Worm (Caenorhabditis elegans): Measurements from ENCODE around the gene W03F9.1.

Gene W03F9.1

DNA sequence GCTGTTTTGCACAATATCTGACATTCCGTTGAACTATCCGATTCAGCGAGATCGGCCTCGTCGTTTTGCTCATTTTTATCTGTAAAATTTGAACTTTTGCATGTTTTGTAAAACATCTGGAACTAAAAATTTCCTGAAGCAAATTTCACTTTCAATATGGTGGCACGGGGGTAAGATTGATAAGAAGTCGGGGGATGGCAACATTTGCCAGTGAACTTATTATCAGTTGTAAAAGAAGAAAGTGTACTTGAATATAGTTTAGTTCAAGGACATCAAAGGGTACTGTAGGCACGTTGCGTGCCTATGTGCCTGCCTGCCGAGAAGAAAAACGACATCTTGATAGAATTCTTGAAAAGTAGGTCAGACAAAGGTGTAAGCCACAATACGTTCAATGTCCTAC is 24.8 kb upstream of the W03F9.1 start, which contains the start of gene W03F9.4:
Gene W03F9.4, minus strand, starts transcription at position 79 of the 400 bp plus-strand sequence.
- TF ChIP-seq zip-5 (tag; optimal IDR thresholded peaks at IDR 0.05) (no peak), lin-11 (tag; optimal IDR thresholded peaks at IDR 0.05) (no peak), npax-4 (tag; optimal IDR thresholded peaks at IDR 0.05) (no peak), ref-2 (tag; optimal IDR thresholded peaks at IDR 0.05) (no peak), pros-1 (tag; optimal IDR thresholded peaks at IDR 0.05) (no peak), ceh-2 (tag; optimal IDR thresholded peaks at IDR 0.05) (no peak), madf-2 (tag; optimal IDR thresholded peaks at IDR 0.05) (no peak), nfya-1 (tag; optimal IDR thresholded peaks at IDR 0.05) (no peak)

DNA sequence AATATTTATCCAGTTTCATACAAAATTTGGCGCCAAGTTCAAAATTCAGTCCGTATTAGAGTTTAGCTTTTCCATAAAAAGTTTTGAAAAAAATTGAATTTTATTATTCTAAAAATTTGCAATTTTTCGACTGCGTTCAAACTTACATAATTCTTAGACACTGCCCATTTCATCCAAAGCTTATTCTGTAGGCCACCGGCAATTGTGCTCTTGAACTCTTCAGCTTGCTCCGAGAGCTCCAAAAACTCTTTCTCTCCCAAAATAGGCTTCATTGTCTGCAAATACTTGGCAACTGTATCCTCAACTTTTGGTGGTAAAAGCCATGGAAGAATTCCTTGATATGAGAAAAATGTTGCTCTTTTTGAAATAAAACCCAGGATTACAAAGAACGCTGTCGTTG is 23.5 kb upstream of the W03F9.1 start:
- no peak for TF ChIP-seq nhr-11 (tag; optimal IDR thresholded peaks at IDR 0.05)
- TF ChIP-seq ceh-14 (tag; optimal IDR thresholded peaks at IDR 0.05): no peak
- no peak for TF ChIP-seq fkh-10 (GFP tag; optimal IDR thresholded peaks at IDR 0.05)
- no peak for TF ChIP-seq lim-6 (tag; optimal IDR thresholded peaks at IDR 0.05)
- no peak for TF ChIP-seq ceh-45 (GFP tag; IDR thresholded peaks at IDR 0.05)
- TF ChIP-seq ceh-18 (tag; optimal IDR thresholded peaks at IDR 0.05): no peak
- TF ChIP-seq K02D7.2 (tag; optimal IDR thresholded peaks at IDR 0.05): no peak
- no peak for TF ChIP-seq fkh-6 (tag; optimal IDR thresholded peaks at IDR 0.05)
- TF ChIP-seq elt-4 (tag; optimal IDR thresholded peaks at IDR 0.05): no peak
- TF ChIP-seq ama-1 (optimal IDR thresholded peaks at IDR 0.05): no peak

DNA sequence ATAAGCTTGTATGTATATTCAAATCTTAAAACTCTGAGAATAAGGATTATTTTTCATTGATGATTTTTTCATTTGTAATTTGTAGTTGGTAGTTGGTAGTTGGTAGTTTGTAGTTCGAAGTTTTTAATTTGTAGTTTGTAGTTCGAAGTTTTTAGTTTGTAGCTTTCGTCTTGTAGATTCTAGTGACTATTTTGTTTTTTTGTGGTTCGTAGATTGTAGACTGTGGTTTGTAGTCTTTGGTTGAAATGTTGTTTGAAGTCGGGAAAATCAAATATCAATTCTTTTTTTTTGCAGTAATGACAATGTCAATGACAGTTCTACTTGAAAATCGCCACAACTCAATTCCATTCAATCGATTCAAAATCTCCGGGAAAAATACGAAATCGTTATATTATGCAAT is 19.2 kb upstream of the W03F9.1 start:
- TF ChIP-seq fax-1 (tag; optimal IDR thresholded peaks at IDR 0.05) (no peak), ceh-45 (GFP tag; IDR thresholded peaks at IDR 0.05) (no peak), sox-2 (GFP tag; IDR thresholded peaks at IDR 0.05) (no peak), Y22D7AL.16 (tag; optimal IDR thresholded peaks at IDR 0.05) (no peak), syd-9 (tag; optimal IDR thresholded peaks at IDR 0.05) (no peak), hlh-15 (tag; optimal IDR thresholded peaks at IDR 0.05) (no peak), npax-4 (tag; optimal IDR thresholded peaks at IDR 0.05) (no peak), K02D7.2 (tag; optimal IDR thresholded peaks at IDR 0.05) (no peak), ahr-1 (tag; optimal IDR thresholded peaks at IDR 0.05) (no peak)

DNA sequence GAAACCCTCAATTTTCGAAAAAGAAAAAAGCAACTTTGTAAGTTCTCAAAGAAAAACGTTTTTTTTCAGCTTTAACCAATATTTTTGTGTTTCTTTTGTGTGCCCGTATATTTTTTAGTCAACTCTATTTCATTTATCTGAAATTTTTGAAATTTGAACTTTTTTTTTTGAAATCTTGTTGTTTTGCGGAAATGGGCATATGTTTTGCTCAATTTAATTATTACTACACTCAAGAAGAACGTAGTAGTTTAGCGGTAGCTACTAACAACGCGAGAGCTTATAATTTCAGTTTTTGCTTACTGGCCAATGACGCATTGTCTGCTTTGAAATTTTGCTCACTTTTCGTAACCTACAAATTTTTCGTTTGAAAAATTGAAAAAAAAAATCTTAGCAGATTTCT is 18.3 kb upstream of the W03F9.1 start, which contains the start of gene srh-82:
Gene srh-82, plus strand, starts transcription at position 301 of the 400 bp plus-strand sequence.
- TF ChIP-seq hlh-6 (tag; optimal IDR thresholded peaks at IDR 0.05): no peak
- TF ChIP-seq nhr-232 (tag; optimal IDR thresholded peaks at IDR 0.05): no peak
- no peak for TF ChIP-seq pha-2 (tag; optimal IDR thresholded peaks at IDR 0.05)
- TF ChIP-seq hlh-30 (tag; optimal IDR thresholded peaks at IDR 0.05; ENCODE audit: insufficient read depth): no peak
- TF ChIP-seq ttx-3 (tag; optimal IDR thresholded peaks at IDR 0.05): no peak
- TF ChIP-seq mec-3 (tag; optimal IDR thresholded peaks at IDR 0.05; ENCODE audit: borderline replicate concordance): no peak
- TF ChIP-seq syd-9 (tag; optimal IDR thresholded peaks at IDR 0.05): no peak

DNA sequence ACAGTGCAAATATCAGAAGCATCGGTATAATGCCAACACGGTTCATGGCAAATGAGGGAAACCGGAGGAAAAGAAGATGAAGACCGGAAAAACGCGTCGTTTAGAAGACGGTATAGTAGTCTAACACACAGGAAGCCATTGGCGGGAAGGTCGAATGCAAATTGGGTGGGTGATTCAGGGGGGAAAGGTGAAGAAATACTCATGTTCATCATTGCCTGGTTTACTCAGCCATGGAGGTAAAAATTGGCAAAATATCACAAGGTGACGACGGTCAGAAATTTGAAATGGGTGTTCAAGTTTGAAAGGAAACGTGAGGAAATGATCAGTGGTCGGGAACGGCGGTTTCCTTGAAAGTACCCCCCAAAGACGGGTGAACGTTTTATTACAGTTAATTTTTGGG is 14.7 kb upstream of the W03F9.1 start, which contains the start of gene W03F9.11:
Gene W03F9.11, minus strand, starts transcription at position 101 of the 400 bp plus-strand sequence.
- TF ChIP-seq ceh-24 (tag; optimal IDR thresholded peaks at IDR 0.05) (no peak), unc-55 (GFP tag; optimal IDR thresholded peaks at IDR 0.05) (no peak), ceh-34 (tag; optimal IDR thresholded peaks at IDR 0.05) (no peak), pax-1 (tag; optimal IDR thresholded peaks at IDR 0.05) (no peak), ref-2 (tag; optimal IDR thresholded peaks at IDR 0.05) (no peak)

DNA sequence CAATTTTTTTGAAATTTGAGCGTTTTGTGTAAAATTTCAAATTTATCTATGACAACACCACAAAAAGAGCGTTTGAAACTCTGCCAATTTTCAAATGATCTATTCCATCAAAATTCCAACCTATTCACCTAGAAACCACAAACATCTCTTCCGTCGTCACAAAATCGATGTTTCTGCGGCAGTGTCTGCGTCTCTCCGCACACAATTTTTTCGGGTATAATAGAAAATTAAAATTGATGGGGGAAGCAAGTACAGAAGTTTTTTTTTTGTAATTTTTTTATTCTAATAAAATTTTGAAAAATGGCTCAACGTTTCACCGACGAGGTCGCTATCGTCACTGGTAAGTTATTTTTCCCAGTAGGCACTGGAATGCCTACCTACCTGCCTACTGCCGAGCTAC is 12.1 kb upstream of the W03F9.1 start, which contains the start of gene W03F9.9:
Gene W03F9.9, plus strand, starts transcription at position 301 of the 400 bp plus-strand sequence.
- TF ChIP-seq unc-55 (GFP tag; optimal IDR thresholded peaks at IDR 0.05) (no peak), sox-2 (GFP tag; IDR thresholded peaks at IDR 0.05) (no peak), K02D7.2 (tag; optimal IDR thresholded peaks at IDR 0.05) (no peak), nfya-1 (tag; optimal IDR thresholded peaks at IDR 0.05) (no peak), sdc-2 (tag; optimal IDR thresholded peaks at IDR 0.05) (no peak)
